Worm (Caenorhabditis elegans): ENCODE measurements around the gene fbxb-22.

ce11 chrIII:11866127-11866526 lies 17.4 kb downstream of the fbxb-22 start:
- TF ChIP-seq nhr-11 (tag; optimal IDR thresholded peaks at IDR 0.05) = no peak
- TF ChIP-seq ref-2 (tag; optimal IDR thresholded peaks at IDR 0.05) = no peak
- no peak for TF ChIP-seq gmeb-2 (tag; optimal IDR thresholded peaks at IDR 0.05)
- no peak for TF ChIP-seq elt-2 (tag; optimal IDR thresholded peaks at IDR 0.05)
- no peak for TF ChIP-seq zip-5 (tag; optimal IDR thresholded peaks at IDR 0.05)
- no peak for TF ChIP-seq ztf-16 (tag; optimal IDR thresholded peaks at IDR 0.05)
- no peak for TF ChIP-seq mec-3 (tag; optimal IDR thresholded peaks at IDR 0.05; ENCODE audit: borderline replicate concordance)
- TF ChIP-seq pha-4 (tag; optimal IDR thresholded peaks at IDR 0.05) = no peak
